Worm (Caenorhabditis elegans): Measurements from ENCODE around the gene F45D3.3.

ce11 chrV:12503494-12503893 is 46.7 kb downstream of the F45D3.3 start, which contains the start of gene T28H10.1:
- no peak for TF ChIP-seq egl-5 (tag; optimal IDR thresholded peaks at IDR 0.05)
- TF ChIP-seq ZK546.5 (tag; optimal IDR thresholded peaks at IDR 0.05), result no peak
- no peak for TF ChIP-seq jun-1 (tag; optimal IDR thresholded peaks at IDR 0.05)
- no peak for TF ChIP-seq zag-1 (tag; optimal IDR thresholded peaks at IDR 0.05)
- TF ChIP-seq ztf-11 (tag; optimal IDR thresholded peaks at IDR 0.05), result no peak
- TF ChIP-seq pha-4 (tag; optimal IDR thresholded peaks at IDR 0.05), result no peak

Data from whole organism, L3 larva.